Fruit fly (Drosophila melanogaster): ENCODE results near the gene Cyp4ac1.

DNA sequence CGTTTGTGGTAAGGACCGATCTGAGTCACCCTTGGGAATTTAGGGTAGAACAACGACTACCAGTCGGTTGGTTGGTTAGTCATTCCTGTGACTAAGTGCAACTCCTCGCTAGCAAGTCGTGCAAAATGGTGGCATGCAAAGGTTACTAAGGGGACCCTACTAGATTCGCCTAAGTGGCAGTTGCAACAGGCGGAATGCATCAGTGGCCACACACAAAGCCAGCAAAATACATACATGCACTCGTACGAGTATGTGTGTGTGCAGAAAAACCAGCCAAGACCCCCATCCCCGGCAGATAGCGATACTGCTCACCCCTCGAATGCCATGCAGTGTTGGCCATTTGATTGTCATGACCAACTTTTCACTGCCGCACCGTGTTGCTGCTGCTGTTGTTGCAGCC lies 21.0 kb downstream of the Cyp4ac1 start:
- TF ChIP-seq CG15710 (tag; optimal IDR thresholded peaks at IDR 0.05), result no peak
- TF ChIP-seq CG8301 (tag; optimal IDR thresholded peaks at IDR 0.05), result no peak
- TF ChIP-seq Ets98B (GFP tag; IDR thresholded peaks at IDR 0.05), result no peak
- no peak for TF ChIP-seq CG14655 (GFP tag; optimal IDR thresholded peaks at IDR 0.05)
- no peak for TF ChIP-seq Pif1B (GFP tag; optimal IDR thresholded peaks at IDR 0.05)
- TF ChIP-seq CG32121 (GFP tag; IDR thresholded peaks at IDR 0.05), result 0 out of 2 replicates have a peak, but pooled peaks have one; percentile 10
- no peak for TF ChIP-seq Pif1A (GFP tag; optimal IDR thresholded peaks at IDR 0.05)
- TF ChIP-seq rn (GFP tag; IDR thresholded peaks at IDR 0.05), result no peak
- no peak for TF ChIP-seq CG17806 (tag; optimal IDR thresholded peaks at IDR 0.05)
- TF ChIP-seq CG8159 (tag; optimal IDR thresholded peaks at IDR 0.05), result no peak
- TF ChIP-seq CG4496 (GFP tag; IDR thresholded peaks at IDR 0.05), result 0 out of 3 replicates have a peak, but pooled peaks have one; percentile 27
- no peak for TF ChIP-seq CG9948 (tag; optimal IDR thresholded peaks at IDR 0.05)
- no peak for TF ChIP-seq CG12605 (GFP tag; IDR thresholded peaks at IDR 0.05)
